Worm (Caenorhabditis elegans) whole organism, L1 larva: ENCODE measurements around the gene ZK228.13.

Source experiments
- Y116A8C.19 ChIP-seq: sonication (generic microtip); optimal IDR thresholded peaks from 2 replicates; lab custom pipeline; 2016; ENCODE audit warnings: missing compliant biosample characterization, missing genetic modification characterization, borderline replicate concordance
- ama-1 ChIP-seq: fragments of 150-350 bp; optimal IDR thresholded peaks from 2 replicates; lab custom pipeline; 2014
- dpl-1 ChIP-seq, 3 experiments: fragments of 150-350 bp in 2 of 3; sonication (generic microtip) in 1 of 3; optimal IDR thresholded peaks; 2 replicates each; lab custom pipeline; 2014 to 2017; ENCODE audit warnings: missing biosample characterization in 3 of 3, missing genetic modification characterization in 3 of 3, missing genetic modification reagents in 3 of 3
- efl-1 ChIP-seq, 4 experiments: fragments of 150-350 bp; optimal IDR thresholded peaks in 3 of 4; peaks in 1 of 4; 1 replicate in 1 of 4; 2 replicates in 3 of 4; lab custom pipeline; 2014; ENCODE audit warnings: missing biosample characterization in 2 of 4, missing genetic modification characterization in 2 of 4, missing genetic modification reagents in 2 of 4
- elt-2 ChIP-seq: sonication (generic microtip); optimal IDR thresholded peaks from 2 replicates; lab custom pipeline; 2016; ENCODE audit warnings: missing genetic modification characterization, mild to moderate bottlenecking, inconsistent platforms, missing compliant biosample characterization, missing genetic modification reagents
- elt-3 ChIP-seq, 6 experiments: fragments of 150-350 bp in 1 of 6; sonication (generic microtip); optimal IDR thresholded peaks; 2 replicates each; lab custom pipeline; 2017 to 2018; ENCODE audit warnings: missing biosample characterization in 6 of 6, missing genetic modification characterization in 6 of 6, inconsistent platforms in 1 of 6
- fkh-10 ChIP-seq: sonication (generic microtip); optimal IDR thresholded peaks from 2 replicates; lab custom pipeline; 2017; ENCODE audit warnings: missing biosample characterization, missing genetic modification reagents, missing genetic modification characterization
- fkh-4 ChIP-seq: sonication (generic microtip); optimal IDR thresholded peaks from 2 replicates; lab custom pipeline; 2016; ENCODE audit warnings: missing compliant biosample characterization, missing genetic modification characterization, borderline replicate concordance
- hlh-17 ChIP-seq: fragments of 200-800 bp; sonication (Bioruptor generic); optimal IDR thresholded peaks from 2 replicates; lab custom pipeline; 2018; ENCODE audit warnings: missing genetic modification characterization, mild to moderate bottlenecking, missing compliant biosample characterization, moderate library complexity, borderline replicate concordance
- hlh-4 ChIP-seq: sonication (generic microtip); optimal IDR thresholded peaks from 2 replicates; lab custom pipeline; 2016; ENCODE audit warnings: mild to moderate bottlenecking, missing genetic modification characterization, missing compliant biosample characterization
- isw-1 ChIP-seq: fragments of 200-800 bp; sonication (Bioruptor generic); IDR thresholded peaks from 2 replicates; pipeline ENCODE4 v1.3.6; 2022; ENCODE audit warnings: missing genetic modification characterization, missing compliant biosample characterization
- jun-1 ChIP-seq: fragments of 150-350 bp; optimal IDR thresholded peaks from 2 replicates; lab custom pipeline; 2014; ENCODE audit warnings: missing biosample characterization, missing genetic modification reagents, missing genetic modification characterization
- lin-13 ChIP-seq: fragments of 150-350 bp; optimal IDR thresholded peaks from 2 replicates; lab custom pipeline; 2014; ENCODE audit warnings: missing biosample characterization, missing genetic modification reagents, missing genetic modification characterization
- lin-14 ChIP-seq: fragments of 200-800 bp; sonication (Bioruptor generic); optimal IDR thresholded peaks from 2 replicates; lab custom pipeline; 2018; ENCODE audit warnings: mild to moderate bottlenecking, missing genetic modification characterization, moderate library complexity, missing compliant biosample characterization
- lin-15B ChIP-seq: fragments of 150-350 bp; sonication (generic microtip); optimal IDR thresholded peaks from 3 replicates; lab custom pipeline; 2014; ENCODE audit warnings: missing biosample characterization, missing genetic modification characterization
- lin-39 ChIP-seq: fragments of 150-350 bp; optimal IDR thresholded peaks from 2 replicates; lab custom pipeline; 2014; ENCODE audit warnings: missing biosample characterization, missing genetic modification reagents, missing genetic modification characterization
- mdl-1 ChIP-seq, 2 experiments: fragments of 150-350 bp; optimal IDR thresholded peaks; 2 replicates each; lab custom pipeline; 2014 to 2017; ENCODE audit warnings: missing biosample characterization in 2 of 2, missing genetic modification characterization in 2 of 2, inconsistent platforms in 1 of 2
- mef-2 ChIP-seq: fragments of 150-350 bp; optimal IDR thresholded peaks from 2 replicates; lab custom pipeline; 2014; ENCODE audit warnings: missing biosample characterization, missing genetic modification characterization
- mep-1 ChIP-seq: fragments of 150-350 bp; optimal IDR thresholded peaks from 2 replicates; lab custom pipeline; 2014; ENCODE audit warnings: missing biosample characterization, missing genetic modification characterization
- nhr-11 ChIP-seq: fragments of 150-350 bp; optimal IDR thresholded peaks from 2 replicates; lab custom pipeline; 2014; ENCODE audit warnings: missing biosample characterization, missing genetic modification characterization
- nhr-28 ChIP-seq: fragments of 150-350 bp; optimal IDR thresholded peaks from 2 replicates; lab custom pipeline; 2014; ENCODE audit warnings: missing biosample characterization, missing genetic modification characterization
- nhr-71 ChIP-seq: sonication (generic microtip); optimal IDR thresholded peaks from 2 replicates; lab custom pipeline; 2016; ENCODE audit warnings: mild to moderate bottlenecking, missing genetic modification characterization, moderate library complexity, missing compliant biosample characterization
- nhr-76 ChIP-seq: sonication (generic microtip); optimal IDR thresholded peaks from 2 replicates; lab custom pipeline; 2017; ENCODE audit warnings: missing biosample characterization, missing genetic modification characterization
- nhr-77 ChIP-seq: fragments of 150-350 bp; optimal IDR thresholded peaks from 2 replicates; lab custom pipeline; 2014; ENCODE audit warnings: missing biosample characterization, missing genetic modification characterization
- pax-3 ChIP-seq: fragments of 200-800 bp; sonication (Bioruptor generic); optimal IDR thresholded peaks from 2 replicates; lab custom pipeline; 2018; ENCODE audit warnings: mild to moderate bottlenecking, missing genetic modification characterization, moderate library complexity, missing compliant biosample characterization
- pqm-1 ChIP-seq: sonication (generic microtip); optimal IDR thresholded peaks from 3 replicates; lab custom pipeline; 2017; ENCODE audit warnings: missing biosample characterization, missing genetic modification characterization
- rnt-1 ChIP-seq: sonication (generic microtip); optimal IDR thresholded peaks from 2 replicates; lab custom pipeline; 2016; ENCODE audit warnings: mild to moderate bottlenecking, missing genetic modification characterization, moderate library complexity, missing compliant biosample characterization
- skn-1 ChIP-seq: fragments of 150-350 bp; optimal IDR thresholded peaks from 2 replicates; lab custom pipeline; 2014; ENCODE audit warnings: missing biosample characterization, missing genetic modification characterization
- snu-23 ChIP-seq: sonication (generic microtip); optimal IDR thresholded peaks from 2 replicates; lab custom pipeline; 2016; ENCODE audit warnings: missing genetic modification characterization, missing compliant biosample characterization
- sptf-1 ChIP-seq: fragments of 150-350 bp; optimal IDR thresholded peaks from 2 replicates; lab custom pipeline; 2014; ENCODE audit warnings: missing biosample characterization, missing genetic modification characterization
- sup-37 ChIP-seq: fragments of 200-800 bp; sonication (Bioruptor generic); optimal IDR thresholded peaks from 2 replicates; lab custom pipeline; 2018; ENCODE audit warnings: mild to moderate bottlenecking, missing genetic modification characterization, missing compliant biosample characterization

The ZK228.13 gene

ce11 chrV:18490284-18490832, 22.4 kb upstream of the ZK228.13 start (continued):
- TF ChIP-seq jun-1 (tag; lab: Kevin White, UChicago) = no peak

- TF ChIP-seq elt-3 (tag; optimal IDR thresholded peaks at IDR 0.05; lab: Kevin White, UChicago) (peak in 3 of 6 experiments; percentile 12 to 31 (median 24)), nhr-71 (no peak)
These were observed 19.2 kb upstream of the ZK228.13 start, which contains the start of gene Y51A2D.18 for ce11 chrV:18487158-18487557. Gene Y51A2D.18, minus strand, starts transcription at chrV:18487258.

ce11 chrV:18480231-18480630, 12.2 kb upstream of the ZK228.13 start, which contains the start of gene srh-178:
Gene srh-178, minus strand, starts transcription at chrV:18480331.
- TF ChIP-seq nhr-28 (tag; lab: Kevin White, UChicago) = no peak
- TF ChIP-seq lin-39 = no peak
- TF ChIP-seq Y116A8C.19 (tag; lab: Kevin White, UChicago) = no peak
- no peak for TF ChIP-seq sup-37 (GFP tag; lab: Kevin White, UChicago)
- TF ChIP-seq nhr-71 = no peak
- no peak for TF ChIP-seq mep-1
- no peak for TF ChIP-seq fkh-10 (GFP tag; lab: Kevin White, UChicago)
- TF ChIP-seq sptf-1 (tag; lab: Kevin White, UChicago) = no peak
- no peak for TF ChIP-seq pax-3 (tag; lab: Kevin White, UChicago)
- TF ChIP-seq isw-1 (GFP tag; lab: Robert Waterston, UW) = no peak
- no peak for TF ChIP-seq mef-2 (tag; lab: Kevin White, UChicago)
- no peak for TF ChIP-seq ama-1 (lab: Kevin White, UChicago)
- no peak for TF ChIP-seq efl-1 (optimal IDR thresholded peaks at IDR 0.05; lab: Kevin White, UChicago)
- TF ChIP-seq efl-1 (GFP tag; optimal IDR thresholded peaks at IDR 0.05 in 1 of 2; lab: Kevin White, UChicago) = no peak
- TF ChIP-seq fkh-4 = no peak
- TF ChIP-seq lin-13 = no peak
- no peak for TF ChIP-seq lin-14 (GFP tag; lab: Kevin White, UChicago)
- TF ChIP-seq, all 84 proteins: peak for 0

DNA sequence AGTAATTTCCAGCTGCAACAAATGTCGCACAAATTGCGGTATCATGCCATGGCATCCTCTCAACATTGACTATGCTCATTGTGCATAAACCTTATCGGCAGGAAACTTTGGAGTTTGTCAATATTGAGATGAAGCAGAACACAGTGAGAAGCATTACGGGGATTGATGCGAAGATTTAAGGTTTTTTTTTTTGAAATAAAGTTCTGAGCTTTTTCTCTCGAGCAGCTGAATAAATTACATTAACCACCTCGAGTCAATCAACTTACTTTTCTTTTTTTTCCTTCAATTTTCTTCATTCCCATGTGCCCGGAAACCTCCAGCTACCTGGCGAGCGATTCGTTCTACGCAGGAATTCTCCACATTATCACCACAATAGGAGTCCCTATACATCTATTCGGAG, 8.1 kb upstream of the ZK228.13 start, which contains the start of gene srh-179:
srh-179 (plus strand) TSS at position 301 of the 400 bp plus-strand sequence.
- TF ChIP-seq dpl-1 (GFP tag; optimal IDR thresholded peaks at IDR 0.05; lab: Kevin White, UChicago) (no peak), mdl-1 (tag; optimal IDR thresholded peaks at IDR 0.05; lab: Kevin White, UChicago) (no peak), nhr-77 (tag; lab: Kevin White, UChicago) (no peak), nhr-76 (no peak), rnt-1 (no peak), fkh-4 (no peak)

ce11 chrV:18474223-18474622, 6.2 kb upstream of the ZK228.13 start, which contains the start of gene srh-181:
Gene srh-181, plus strand, starts transcription at chrV:18474523.
- no peak for TF ChIP-seq lin-15B (tag; lab: Kevin White, UChicago)
- TF ChIP-seq, all 84 proteins: peak for 0

DNA sequence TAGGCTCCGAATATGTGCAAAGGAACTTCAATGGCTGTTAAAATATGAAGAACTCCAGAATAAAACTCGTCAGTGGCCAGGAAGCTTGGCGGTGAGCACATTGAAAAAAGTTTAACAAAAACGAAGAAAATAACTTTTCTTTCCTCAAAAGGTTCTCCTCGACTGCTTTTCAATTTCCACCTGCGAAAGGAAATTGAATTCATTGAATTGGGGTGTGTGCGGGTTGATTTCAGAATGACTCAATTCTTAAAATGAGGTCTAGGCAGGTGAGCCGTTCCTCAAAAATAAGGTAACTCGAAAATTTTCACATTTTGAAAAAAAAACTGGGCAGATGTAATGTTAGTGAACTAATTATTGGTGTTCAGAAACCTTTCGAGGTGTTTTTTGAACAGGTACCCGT, 5.4 kb upstream of the ZK228.13 start, which contains the start of gene srh-182:
srh-182 (minus strand) TSS at position 101 of the 400 bp plus-strand sequence.
- TF ChIP-seq nhr-11 (no peak), hlh-17 (GFP tag; lab: Kevin White, UChicago) (no peak), snu-23 (GFP tag; lab: Kevin White, UChicago) (no peak), hlh-4 (tag; lab: Kevin White, UChicago) (peak; percentile 41)

DNA sequence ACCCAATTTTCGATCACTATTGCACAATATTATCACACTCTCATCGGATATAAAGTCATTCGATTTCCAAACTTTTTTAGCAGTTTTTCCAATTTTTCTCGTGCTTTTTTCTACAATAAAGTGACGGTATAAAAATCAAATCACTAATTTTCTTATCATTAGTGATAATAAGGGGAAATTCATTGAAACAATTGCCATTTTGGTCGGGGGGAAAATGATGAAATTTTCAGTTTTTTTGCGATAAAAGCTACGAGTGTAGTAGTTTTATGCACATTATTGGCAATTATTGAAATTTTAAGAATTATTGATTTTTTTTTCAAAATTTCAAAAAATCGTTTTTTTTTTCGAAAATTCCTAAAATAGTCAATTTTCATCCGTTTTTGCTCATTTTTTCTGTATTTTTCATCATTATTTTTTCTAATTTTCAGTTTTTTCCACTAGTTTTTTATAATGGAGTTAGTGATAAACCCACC, 5.6 kb downstream of the ZK228.13 start, which contains the start of gene ZK228.4:
ZK228.4 (plus strand) TSS at position 423 of the 473 bp plus-strand sequence.
- peak; percentile 55 for TF ChIP-seq elt-2 (tag; lab: Kevin White, UChicago)
- TF ChIP-seq skn-1 (tag; lab: Kevin White, UChicago) = no peak
- TF ChIP-seq pqm-1 = peak; percentile 6
